Worm (Caenorhabditis elegans): ENCODE data around the gene str-198.

Gene str-198

ce11 chrV:16040848-16041247 lies 6.8 kb upstream of the str-198 start:
- peak; percentile 31; the same call in 1 of the 2 replicates for TF ChIP-seq ekl-4 (GFP tag; IDR thresholded peaks at IDR 0.05)

- TF ChIP-seq F37B4.10 (GFP tag; IDR thresholded peaks at IDR 0.05) (no peak), Y95B8A.8 (GFP tag; IDR thresholded peaks at IDR 0.05) (no peak)
Measured at ce11 chrV:16041412-16041811, 6.2 kb upstream of the str-198 start.

- TF ChIP-seq egrh-3 (GFP tag; IDR thresholded peaks at IDR 0.05) (peak; percentile 63; the same call in 1 of the 2 replicates), nfyb-1 (GFP tag; IDR thresholded peaks at IDR 0.05) (0 out of 2 replicates have a peak, but pooled peaks have one; percentile 9), zfh-2 (GFP tag; conservative IDR thresholded peaks at IDR 0.05) (peak; percentile 58; the same call in 1 of the 2 replicates), hsf-1 (GFP tag; IDR thresholded peaks at IDR 0.05) (0 out of 2 replicates have a peak, but pooled peaks have one; percentile 35)
Measured at ce11 chrV:16041925-16042742, 5.5 kb upstream of the str-198 start, which contains the start of the genes his-2 and his-1. Gene his-2 (minus strand): TSS chrV:16042283. Gene his-1 (plus strand): TSS chrV:16042520.

- TF ChIP-seq Y56A3A.18 (GFP tag; IDR thresholded peaks at IDR 0.05): 0 out of 2 replicates have a peak, but pooled peaks have one; percentile 17
- TF ChIP-seq nhr-120 (GFP tag; IDR thresholded peaks at IDR 0.05): 0 out of 2 replicates have a peak, but pooled peaks have one; percentile 50
- TF ChIP-seq hlh-26 (GFP tag; conservative IDR thresholded peaks at IDR 0.05): no peak
- 0 out of 2 replicates have a peak, but pooled peaks have one; percentile 7 for TF ChIP-seq ztf-25 (GFP tag; IDR thresholded peaks at IDR 0.05)
Measured at ce11 chrV:16042743-16043014, 4.9 kb upstream of the str-198 start.

- TF ChIP-seq ztf-6 (GFP tag; IDR thresholded peaks at IDR 0.05) (no peak), nhr-80 (tag; optimal IDR thresholded peaks at IDR 0.05) (peak; percentile 73)
Measured at ce11 chrV:16043686-16044085, 3.9 kb upstream of the str-198 start.

- TF ChIP-seq pha-4 (tag; optimal IDR thresholded peaks at IDR 0.05) (peak; percentile 70), madf-10 (tag; optimal IDR thresholded peaks at IDR 0.05) (peak; percentile 18), tbp1 (GFP tag; optimal IDR thresholded peaks at IDR 0.05) (peak; percentile 48), snpc-4 (GFP tag; optimal IDR thresholded peaks at IDR 0.05) (no peak), snpc-4 (tag; optimal IDR thresholded peaks at IDR 0.05) (peak in 1 of 4 experiments; percentile 9), B0336.3 (GFP tag; IDR thresholded peaks at IDR 0.05) (0 out of 2 replicates have a peak, but pooled peaks have one; percentile 56), egl-44 (GFP tag; IDR thresholded peaks at IDR 0.05) (0 out of 2 replicates have a peak, but pooled peaks have one; percentile 51), sdz-38 (tag; optimal IDR thresholded peaks at IDR 0.05) (no peak), Y53F4B.3 (GFP tag; IDR thresholded peaks at IDR 0.05) (no peak), let-607 (tag; optimal IDR thresholded peaks at IDR 0.05) (peak in 1 of 2 experiments; percentile 38), nhr-80 (tag; optimal IDR thresholded peaks at IDR 0.05) (peak; percentile 83), atf-7 (tag; optimal IDR thresholded peaks at IDR 0.05) (peak; percentile 66), nhr-179 (tag; optimal IDR thresholded peaks at IDR 0.05) (no peak), ztf-22 (GFP tag; optimal IDR thresholded peaks at IDR 0.05) (peak; percentile 71), attf-3 (GFP tag; conservative IDR thresholded peaks at IDR 0.05) (no peak), nhr-27 (tag; optimal IDR thresholded peaks at IDR 0.05) (no peak)
Measured at ce11 chrV:16045837-16046236, 1.8 kb upstream of the str-198 start, which contains the start of gene T10C6.15. Gene T10C6.15 (minus strand): TSS chrV:16045940.

Data from whole organism, young adult.